Fruit fly (Drosophila melanogaster) whole organism, pupa: Measurements from ENCODE around the gene CG32428.
A peak's percentile ranks its signal among the peaks of the same experiment; 100 is the strongest.

Experiments used
- CG12605 ChIP-seq: fragments of 200-800 bp; sonication (Bioruptor generic); IDR thresholded peaks from 2 replicates; pipeline ENCODE4 v1.3.6; 2022; ENCODE audit warnings: missing biosample characterization, missing genetic modification characterization
- CG15710 ChIP-seq: fragments of 200-800 bp; sonication (Bioruptor generic); optimal IDR thresholded peaks from 2 replicates; lab custom pipeline; 2018; ENCODE audit warnings: missing biosample characterization, mild to moderate bottlenecking, missing genetic modification characterization, moderate library complexity
- fd96Ca ChIP-seq: fragments of 200-800 bp; sonication (Bioruptor generic); IDR thresholded peaks from 3 replicates; pipeline ENCODE4 v1.3.6; 2022; ENCODE audit warnings: missing biosample characterization, missing genetic modification characterization

- TF ChIP-seq fd96Ca (no peak), CG12605 (peak; percentile 88), CG15710 (tag; lab: Kevin White, UChicago) (peak; percentile 89)
Measured at dm6 chr3L:20493417-20494261, 20.1 kb upstream of the CG32428 start.
